Worm (Caenorhabditis elegans) whole organism, L4 larva: ENCODE results near the gene tsp-21.

ENCODE experiments used
- F37D6.2 ChIP-seq: sonication (generic microtip); optimal IDR thresholded peaks from 2 replicates; lab custom pipeline; 2016; ENCODE audit warnings: mild to moderate bottlenecking, missing genetic modification characterization, missing compliant biosample characterization
- R02D3.7 ChIP-seq: fragments of 150-350 bp; sonication (generic microtip); optimal IDR thresholded peaks from 3 replicates; lab custom pipeline; 2014; ENCODE audit warnings: missing biosample characterization, missing genetic modification characterization
- T20F7.1 ChIP-seq: fragments of 200-800 bp; sonication (Bioruptor generic); optimal IDR thresholded peaks from 2 replicates; lab custom pipeline; 2018; ENCODE audit warnings: mild to moderate bottlenecking, missing genetic modification characterization, missing compliant biosample characterization
- T26A8.4 ChIP-seq: fragments of 200-800 bp; sonication (Bioruptor generic); IDR thresholded peaks from 2 replicates; pipeline ENCODE4 v1.3.6; 2022; ENCODE audit warnings: missing genetic modification characterization, missing compliant biosample characterization
- Y105C5A.15 ChIP-seq: fragments of 200-800 bp; sonication (Bioruptor generic); IDR thresholded peaks from 2 replicates; pipeline ENCODE4 v1.3.6; 2022; ENCODE audit warnings: missing genetic modification characterization, missing compliant biosample characterization
- Y75B8A.6 ChIP-seq: fragments of 200-800 bp; sonication (Bioruptor generic); IDR thresholded peaks from 2 replicates; pipeline ENCODE4 v1.3.6; 2022; ENCODE audit warnings: missing genetic modification reagents, missing genetic modification characterization, missing compliant biosample characterization
- ZK546.5 ChIP-seq, 2 experiments: sonication (generic microtip); optimal IDR thresholded peaks; 2 replicates each; lab custom pipeline; 2017; ENCODE audit warnings: missing biosample characterization in 2 of 2, missing genetic modification characterization in 2 of 2
- aha-1 ChIP-seq: fragments of 150-350 bp; peaks from one replicate; lab custom pipeline; 2014; ENCODE audit warnings: missing biosample characterization, missing genetic modification characterization
- ama-1 ChIP-seq: fragments of 150-350 bp; optimal IDR thresholded peaks from 2 replicates; lab custom pipeline; 2014; ENCODE audit warnings: inconsistent platforms, mixed read lengths
- ceh-20 ChIP-seq: fragments of 200-800 bp; sonication (Bioruptor generic); IDR thresholded peaks from 2 replicates; pipeline ENCODE4 v1.3.6; 2022; ENCODE audit warnings: missing genetic modification reagents, missing genetic modification characterization, missing compliant biosample characterization
- ceh-32 ChIP-seq: sonication (generic microtip); optimal IDR thresholded peaks from 2 replicates; lab custom pipeline; 2016; ENCODE audit warnings: mild to moderate bottlenecking, missing genetic modification characterization, missing compliant biosample characterization; ENCODE audit not compliant: poor library complexity
- cey-2 ChIP-seq: sonication (generic microtip); optimal IDR thresholded peaks from 3 replicates; lab custom pipeline; 2017; ENCODE audit warnings: missing genetic modification characterization, mild to moderate bottlenecking, missing compliant biosample characterization, antibody characterized with exemption, borderline replicate concordance; ENCODE audit not compliant: insufficient read depth
- dmd-9 ChIP-seq: fragments of 200-800 bp; sonication (Bioruptor generic); IDR thresholded peaks from 2 replicates; pipeline ENCODE4 v1.3.6; 2022; ENCODE audit warnings: missing genetic modification reagents, missing genetic modification characterization, missing compliant biosample characterization
- fkh-10 ChIP-seq: fragments of 150-350 bp; optimal IDR thresholded peaks from 2 replicates; lab custom pipeline; 2014; ENCODE audit warnings: missing biosample characterization, missing genetic modification reagents, missing genetic modification characterization
- hlh-30 ChIP-seq: sonication (generic microtip); optimal IDR thresholded peaks from 2 replicates; lab custom pipeline; 2017; ENCODE audit warnings: antibody characterized with exemption, mild to moderate bottlenecking, missing genetic modification characterization, missing compliant biosample characterization; ENCODE audit not compliant: insufficient read depth
- jun-1 ChIP-seq: fragments of 150-350 bp; optimal IDR thresholded peaks from 2 replicates; lab custom pipeline; 2014; ENCODE audit warnings: missing biosample characterization, missing genetic modification reagents, missing genetic modification characterization
- lin-1 ChIP-seq: fragments of 200-800 bp; sonication (Bioruptor generic); IDR thresholded peaks from 2 replicates; pipeline ENCODE4 v1.3.6; 2022; ENCODE audit warnings: missing genetic modification reagents, missing genetic modification characterization, missing compliant biosample characterization
- lin-13 ChIP-seq: fragments of 150-350 bp; optimal IDR thresholded peaks from 2 replicates; lab custom pipeline; 2014; ENCODE audit warnings: missing biosample characterization, missing genetic modification reagents, missing genetic modification characterization
- lin-29 ChIP-seq: fragments of 200-800 bp; sonication (Bioruptor generic); IDR thresholded peaks from 2 replicates; pipeline ENCODE4 v1.3.6; 2022; ENCODE audit warnings: missing genetic modification reagents, missing genetic modification characterization, missing compliant biosample characterization
- lsy-2 ChIP-seq, 2 experiments: fragments of 150-350 bp in 1 of 2; sonication (generic microtip) in 1 of 2; optimal IDR thresholded peaks; 2 replicates each; lab custom pipeline; 2014 to 2017; ENCODE audit warnings: missing biosample characterization in 2 of 2, missing genetic modification characterization in 2 of 2
- madf-5 ChIP-seq, 2 experiments: fragments of 200-800 bp; sonication (Bioruptor generic); IDR thresholded peaks; 2 replicates each; pipeline ENCODE4 v1.3.6; 2022; ENCODE audit warnings: missing compliant biosample characterization in 2 of 2, missing genetic modification characterization in 2 of 2
- madf-9 ChIP-seq: fragments of 200-800 bp; sonication (Bioruptor generic); conservative IDR thresholded peaks from 2 replicates; pipeline ENCODE4 v1.3.6; 2022; ENCODE audit warnings: missing genetic modification reagents, missing genetic modification characterization, missing compliant biosample characterization
- mdl-1 ChIP-seq, 2 experiments: fragments of 150-350 bp in 1 of 2; sonication (generic microtip) in 1 of 2; optimal IDR thresholded peaks; 2 replicates each; lab custom pipeline; 2014 to 2017; ENCODE audit warnings: missing biosample characterization in 2 of 2, missing genetic modification characterization in 2 of 2
- mxl-2 ChIP-seq: fragments of 200-800 bp; sonication (Bioruptor generic); conservative IDR thresholded peaks from 2 replicates; pipeline ENCODE4 v1.3.6; 2022; ENCODE audit warnings: missing genetic modification reagents, missing genetic modification characterization, missing compliant biosample characterization
- nhr-10 ChIP-seq: fragments of 150-350 bp; optimal IDR thresholded peaks from 2 replicates; lab custom pipeline; 2014; ENCODE audit warnings: missing biosample characterization, missing genetic modification characterization
- nhr-11 ChIP-seq: fragments of 150-350 bp; optimal IDR thresholded peaks from 2 replicates; lab custom pipeline; 2014; ENCODE audit warnings: missing biosample characterization, missing genetic modification characterization
- nhr-25 ChIP-seq: sonication (generic microtip); optimal IDR thresholded peaks from 2 replicates; lab custom pipeline; 2017; ENCODE audit warnings: missing genetic modification characterization, mild to moderate bottlenecking, missing compliant biosample characterization, antibody characterized with exemption, moderate library complexity, borderline replicate concordance; ENCODE audit not compliant: insufficient read depth
- nhr-77 ChIP-seq: fragments of 150-350 bp; optimal IDR thresholded peaks from 2 replicates; lab custom pipeline; 2014; ENCODE audit warnings: missing biosample characterization, missing genetic modification characterization
- saeg-2 ChIP-seq: fragments of 200-800 bp; sonication (Bioruptor generic); IDR thresholded peaks from 2 replicates; pipeline ENCODE4 v1.3.6; 2022; ENCODE audit warnings: missing genetic modification reagents, missing genetic modification characterization, missing compliant biosample characterization
- set-16 ChIP-seq: fragments of 200-800 bp; sonication (Bioruptor generic); IDR thresholded peaks from 2 replicates; pipeline ENCODE4 v1.3.6; 2022; ENCODE audit warnings: missing genetic modification reagents, missing genetic modification characterization, missing compliant biosample characterization
- snpc-4 ChIP-seq: fragments of 150-350 bp; optimal IDR thresholded peaks from 2 replicates; lab custom pipeline; 2014; ENCODE audit warnings: missing biosample characterization, missing genetic modification characterization
- spr-1 ChIP-seq: sonication (generic microtip); optimal IDR thresholded peaks from 2 replicates; lab custom pipeline; 2016; ENCODE audit warnings: mild to moderate bottlenecking, missing genetic modification characterization, missing compliant biosample characterization
- tra-1 ChIP-seq: fragments of 200-800 bp; sonication (Bioruptor generic); IDR thresholded peaks from 2 replicates; pipeline ENCODE4 v1.3.6; 2022; ENCODE audit warnings: missing genetic modification reagents, missing genetic modification characterization, missing compliant biosample characterization
- unc-39 ChIP-seq: sonication (generic microtip); optimal IDR thresholded peaks from 2 replicates; lab custom pipeline; 2017; ENCODE audit warnings: missing biosample characterization, missing genetic modification characterization
- unc-62 ChIP-seq, 3 experiments: fragments of 150-350 bp in 1 of 3; sonication (generic microtip); optimal IDR thresholded peaks in 2 of 3; peaks in 1 of 3; 1 replicate in 1 of 3; 2 replicates in 2 of 3; lab custom pipeline; 2014 to 2017; ENCODE audit warnings: missing biosample characterization in 3 of 3, missing genetic modification characterization in 3 of 3, missing genetic modification reagents in 3 of 3, missing genotype in 1 of 3
- vab-7 ChIP-seq: fragments of 200-800 bp; sonication (Bioruptor generic); IDR thresholded peaks from 2 replicates; pipeline ENCODE4 v1.3.6; 2022; ENCODE audit warnings: missing genetic modification reagents, missing genetic modification characterization, missing compliant biosample characterization
- zfp-2 ChIP-seq: sonication (generic microtip); optimal IDR thresholded peaks from 2 replicates; lab custom pipeline; 2016; ENCODE audit warnings: mild to moderate bottlenecking, missing genetic modification characterization, missing compliant biosample characterization
- zip-2 ChIP-seq: fragments of 150-350 bp; optimal IDR thresholded peaks from 2 replicates; lab custom pipeline; 2014; ENCODE audit warnings: missing biosample characterization, missing genetic modification characterization
- ztf-11 ChIP-seq: fragments of 150-350 bp; optimal IDR thresholded peaks from 2 replicates; lab custom pipeline; 2014; ENCODE audit warnings: missing biosample characterization, missing genetic modification characterization
- ztf-7 ChIP-seq: fragments of 150-350 bp; optimal IDR thresholded peaks from 2 replicates; lab custom pipeline; 2014; ENCODE audit warnings: missing biosample characterization, missing genetic modification characterization

The tsp-21 gene

ce11 chrX:9958561-9958960, 26.4 kb downstream of the tsp-21 start, which contains the start of gene ZC506.1 (continued):
- peak; percentile 86 for TF ChIP-seq nhr-10 (tag; lab: Kevin White, UChicago)
- TF ChIP-seq dmd-9 (GFP tag; lab: Robert Waterston, UW), result peak; percentile 67; the same call in 1 of the 2 replicates
- TF ChIP-seq madf-9 (GFP tag; lab: Robert Waterston, UW), result peak; percentile 55
- peak; percentile 84 for TF ChIP-seq T20F7.1
- no peak for TF ChIP-seq ztf-11 (tag; lab: Kevin White, UChicago)
- TF ChIP-seq jun-1, result peak; percentile 92
- TF ChIP-seq zfp-2, result peak; percentile 9
- peak; percentile 90 for TF ChIP-seq nhr-25 (tag; lab: Kevin White, UChicago)
- peak; percentile 86 for TF ChIP-seq ztf-7
- 0 out of 2 replicates have a peak, but pooled peaks have one; percentile 11 for TF ChIP-seq lin-29
- TF ChIP-seq cey-2 (tag; lab: Kevin White, UChicago), result no peak
- peak; percentile 75 to 92 for TF ChIP-seq mdl-1 (tag; optimal IDR thresholded peaks at IDR 0.05; lab: Kevin White, UChicago)
- TF ChIP-seq mxl-2 (GFP tag; lab: Robert Waterston, UW), result peak; percentile 74; the same call in 1 of the 2 replicates
- TF ChIP-seq snpc-4 (tag; lab: Kevin White, UChicago), result no peak
- peak; percentile 91 for TF ChIP-seq spr-1 (tag; lab: Kevin White, UChicago)
- TF ChIP-seq nhr-77 (tag; lab: Kevin White, UChicago), result peak; percentile 95
- no peak for TF ChIP-seq Y105C5A.15
- TF ChIP-seq T26A8.4 (GFP tag; lab: Robert Waterston, UW), result peak; percentile 87
- peak; percentile 54 for TF ChIP-seq set-16 (GFP tag; lab: Robert Waterston, UW)
- TF ChIP-seq saeg-2 (GFP tag; lab: Robert Waterston, UW), result peak; percentile 68; the same call in 1 of the 2 replicates
- TF ChIP-seq zip-2 (tag; lab: Kevin White, UChicago), result peak; percentile 45
- TF ChIP-seq R02D3.7 (tag; lab: Kevin White, UChicago), result no peak
- TF ChIP-seq aha-1, result peak; percentile 99
- peak in 1 of 2 experiments; percentile 100 for TF ChIP-seq unc-62 (GFP tag; optimal IDR thresholded peaks at IDR 0.05 in 1 of 2; lab: Kevin White, UChicago)
- TF ChIP-seq unc-62 (tag; optimal IDR thresholded peaks at IDR 0.05; lab: Kevin White, UChicago), result no peak
- peak; percentile 64; the same call in 1 of the 2 replicates for TF ChIP-seq Y75B8A.6 (GFP tag; lab: Robert Waterston, UW)
- peak; percentile 83 for TF ChIP-seq F37D6.2 (tag; lab: Kevin White, UChicago)
- TF ChIP-seq lsy-2 (tag; optimal IDR thresholded peaks at IDR 0.05; lab: Kevin White, UChicago), result peak; percentile 79 to 92
- peak; percentile 54 for TF ChIP-seq fkh-10 (GFP tag; lab: Kevin White, UChicago)
- peak in 1 of 2 experiments; percentile 12 for TF ChIP-seq ZK546.5 (tag; optimal IDR thresholded peaks at IDR 0.05; lab: Kevin White, UChicago)
- TF ChIP-seq lin-1 (GFP tag; lab: Robert Waterston, UW), result peak; percentile 65; the same call in 1 of the 2 replicates
- TF ChIP-seq hlh-30 (tag; lab: Kevin White, UChicago), result peak; percentile 87
- TF ChIP-seq lin-13 (GFP tag; lab: Kevin White, UChicago), result peak; percentile 95
- no peak for TF ChIP-seq unc-39 (tag; lab: Kevin White, UChicago)
- TF ChIP-seq nhr-11 (tag; lab: Kevin White, UChicago), result peak; percentile 95
- peak; percentile 66 for TF ChIP-seq vab-7 (GFP tag; lab: Robert Waterston, UW)
- peak; percentile 76; the same call in 1 of the 2 replicates for TF ChIP-seq ceh-20
- TF ChIP-seq madf-5 (GFP tag; IDR thresholded peaks at IDR 0.05; lab: Robert Waterston, UW), result no peak
- TF ChIP-seq tra-1 (GFP tag; lab: Robert Waterston, UW), result peak; percentile 93
- peak; percentile 34 for TF ChIP-seq ama-1 (lab: Kevin White, UChicago)

- TF ChIP-seq mdl-1 (tag; optimal IDR thresholded peaks at IDR 0.05; lab: Kevin White, UChicago) (no peak), unc-62 (GFP tag; optimal IDR thresholded peaks at IDR 0.05 in 1 of 2; lab: Kevin White, UChicago) (peak in 1 of 2 experiments; percentile 92), unc-62 (tag; optimal IDR thresholded peaks at IDR 0.05; lab: Kevin White, UChicago) (no peak), ceh-32 (tag; lab: Kevin White, UChicago) (no peak), aha-1 (peak; percentile 22)
Measured at ce11 chrX:9962535-9962934, 30.4 kb downstream of the tsp-21 start.
